Worm (Caenorhabditis elegans): ENCODE data around the gene cpg-24.

DNA sequence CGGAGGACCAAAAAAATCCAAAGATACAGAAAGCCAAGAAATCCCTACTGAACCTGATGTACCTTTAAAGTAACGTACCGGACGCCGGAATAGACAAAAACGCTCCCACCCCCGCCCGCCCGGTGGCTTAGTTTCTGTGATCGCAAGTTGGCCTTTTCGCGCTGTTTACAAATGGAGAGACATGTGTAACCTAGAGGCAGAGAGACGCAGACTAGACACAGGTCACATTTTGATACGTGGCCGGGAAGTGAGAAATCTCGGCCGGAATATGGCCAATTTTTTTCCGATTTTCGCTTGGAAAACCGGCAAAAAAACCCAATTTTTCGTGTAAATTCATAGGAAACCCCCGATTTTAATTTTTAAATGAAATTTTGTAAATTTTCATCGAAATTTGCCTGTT is 25.3 kb downstream of the cpg-24 start:
- TF ChIP-seq ceh-82 (tag; optimal IDR thresholded peaks at IDR 0.05) (no peak), elt-1 (tag; optimal IDR thresholded peaks at IDR 0.05) (no peak), unc-55 (GFP tag; optimal IDR thresholded peaks at IDR 0.05) (no peak), sem-4 (tag; optimal IDR thresholded peaks at IDR 0.05) (no peak), nhr-12 (tag; optimal IDR thresholded peaks at IDR 0.05) (no peak), nhr-6 (tag; optimal IDR thresholded peaks at IDR 0.05) (no peak), ama-1 (optimal IDR thresholded peaks at IDR 0.05) (no peak), fos-1 (tag; optimal IDR thresholded peaks at IDR 0.05) (peak; percentile 19)
